Fruit fly (Drosophila melanogaster) whole organism, pupa: Measurements from ENCODE around the gene ssp2.

Experiments
- CG10348 ChIP-seq: fragments of 200-800 bp; sonication (Bioruptor generic); IDR thresholded peaks from 2 replicates; pipeline ENCODE4 v1.3.6; 2022; ENCODE audit warnings: missing biosample characterization, missing genetic modification characterization
- CG12605 ChIP-seq: fragments of 200-800 bp; sonication (Bioruptor generic); IDR thresholded peaks from 2 replicates; pipeline ENCODE4 v1.3.6; 2022; ENCODE audit warnings: missing biosample characterization, missing genetic modification characterization
- CG13204 ChIP-seq: fragments of 200-800 bp; sonication (Bioruptor generic); optimal IDR thresholded peaks from 2 replicates; lab custom pipeline; 2018; ENCODE audit warnings: missing biosample characterization, mild to moderate bottlenecking, missing genetic modification characterization, moderate library complexity
- CG14655 ChIP-seq: fragments of 200-800 bp; sonication (Bioruptor generic); optimal IDR thresholded peaks from 3 replicates; lab custom pipeline; 2017; ENCODE audit warnings: mild to moderate bottlenecking, missing biosample characterization, missing genetic modification reagents, missing genetic modification characterization
- CG15710 ChIP-seq: fragments of 200-800 bp; sonication (Bioruptor generic); optimal IDR thresholded peaks from 2 replicates; lab custom pipeline; 2018; ENCODE audit warnings: missing biosample characterization, mild to moderate bottlenecking, missing genetic modification characterization, moderate library complexity
- CG17806 ChIP-seq: fragments of 200-800 bp; sonication (Bioruptor generic); optimal IDR thresholded peaks from 2 replicates; lab custom pipeline; 2018; ENCODE audit warnings: missing biosample characterization, mild to moderate bottlenecking, missing genetic modification characterization, moderate library complexity
- CG32121 ChIP-seq: fragments of 200-800 bp; sonication (Bioruptor generic); IDR thresholded peaks from 2 replicates; pipeline ENCODE4 v1.3.6; 2022; ENCODE audit warnings: missing biosample characterization, missing genetic modification characterization
- CG34367 ChIP-seq: fragments of 200-800 bp; sonication (Bioruptor generic); optimal IDR thresholded peaks from 2 replicates; lab custom pipeline; 2018; ENCODE audit warnings: missing biosample characterization, mild to moderate bottlenecking, missing genetic modification characterization
- CG4496 ChIP-seq: fragments of 200-800 bp; sonication (Bioruptor generic); IDR thresholded peaks from 3 replicates; pipeline ENCODE4 v1.3.6; 2022; ENCODE audit warnings: missing biosample characterization, missing genetic modification characterization
- CG8159 ChIP-seq: fragments of 200-800 bp; sonication (Bioruptor generic); optimal IDR thresholded peaks from 3 replicates; lab custom pipeline; 2018; ENCODE audit warnings: missing biosample characterization, mild to moderate bottlenecking, missing genetic modification characterization, moderate library complexity
- CG8301 ChIP-seq: fragments of 200-800 bp; sonication (Bioruptor generic); optimal IDR thresholded peaks from 2 replicates; lab custom pipeline; 2018; ENCODE audit warnings: missing biosample characterization, mild to moderate bottlenecking, missing genetic modification characterization
- CG9948 ChIP-seq: fragments of 200-800 bp; sonication (Bioruptor generic); optimal IDR thresholded peaks from 2 replicates; lab custom pipeline; 2018; ENCODE audit warnings: missing biosample characterization, mild to moderate bottlenecking, missing genetic modification characterization, moderate library complexity
- D1 ChIP-seq: fragments of 200-800 bp; sonication (Bioruptor generic); optimal IDR thresholded peaks from 2 replicates; lab custom pipeline; 2018; ENCODE audit warnings: missing biosample characterization, mild to moderate bottlenecking, missing genetic modification characterization, moderate library complexity
- EcR ChIP-seq: fragments of 200-800 bp; sonication (Bioruptor generic); optimal IDR thresholded peaks from 3 replicates; lab custom pipeline; 2019; ENCODE audit warnings: missing biosample characterization, missing genetic modification characterization, mild to moderate bottlenecking, moderate library complexity, missing genetic modification reagents
- Ets98B ChIP-seq: fragments of 200-800 bp; sonication (Bioruptor generic); IDR thresholded peaks from 2 replicates; pipeline ENCODE4 v1.3.6; 2022; ENCODE audit warnings: missing biosample characterization, missing genetic modification characterization
- Pif1A ChIP-seq: fragments of 200-800 bp; sonication (Bioruptor generic); optimal IDR thresholded peaks from 3 replicates; lab custom pipeline; 2016; ENCODE audit warnings: missing biosample characterization, missing genetic modification characterization
- Pif1B ChIP-seq: fragments of 200-800 bp; sonication (Bioruptor generic); optimal IDR thresholded peaks from 3 replicates; lab custom pipeline; 2016; ENCODE audit warnings: missing biosample characterization, missing genetic modification characterization
- Snoo ChIP-seq: fragments of 200-800 bp; sonication (Bioruptor generic); optimal IDR thresholded peaks from 3 replicates; lab custom pipeline; 2017; ENCODE audit warnings: missing biosample characterization, mild to moderate bottlenecking, missing genetic modification characterization, inconsistent platforms
- fd96Ca ChIP-seq: fragments of 200-800 bp; sonication (Bioruptor generic); IDR thresholded peaks from 3 replicates; pipeline ENCODE4 v1.3.6; 2022; ENCODE audit warnings: missing biosample characterization, missing genetic modification characterization
- gl ChIP-seq: fragments of 200-800 bp; sonication (Bioruptor generic); optimal IDR thresholded peaks from 2 replicates; lab custom pipeline; 2018; ENCODE audit warnings: missing biosample characterization, mild to moderate bottlenecking, missing genetic modification characterization
- rn ChIP-seq: fragments of 200-800 bp; sonication (Bioruptor generic); IDR thresholded peaks from 2 replicates; pipeline ENCODE4 v1.3.6; 2022; ENCODE audit warnings: missing biosample characterization, missing genetic modification characterization

ssp2 gene

DNA sequence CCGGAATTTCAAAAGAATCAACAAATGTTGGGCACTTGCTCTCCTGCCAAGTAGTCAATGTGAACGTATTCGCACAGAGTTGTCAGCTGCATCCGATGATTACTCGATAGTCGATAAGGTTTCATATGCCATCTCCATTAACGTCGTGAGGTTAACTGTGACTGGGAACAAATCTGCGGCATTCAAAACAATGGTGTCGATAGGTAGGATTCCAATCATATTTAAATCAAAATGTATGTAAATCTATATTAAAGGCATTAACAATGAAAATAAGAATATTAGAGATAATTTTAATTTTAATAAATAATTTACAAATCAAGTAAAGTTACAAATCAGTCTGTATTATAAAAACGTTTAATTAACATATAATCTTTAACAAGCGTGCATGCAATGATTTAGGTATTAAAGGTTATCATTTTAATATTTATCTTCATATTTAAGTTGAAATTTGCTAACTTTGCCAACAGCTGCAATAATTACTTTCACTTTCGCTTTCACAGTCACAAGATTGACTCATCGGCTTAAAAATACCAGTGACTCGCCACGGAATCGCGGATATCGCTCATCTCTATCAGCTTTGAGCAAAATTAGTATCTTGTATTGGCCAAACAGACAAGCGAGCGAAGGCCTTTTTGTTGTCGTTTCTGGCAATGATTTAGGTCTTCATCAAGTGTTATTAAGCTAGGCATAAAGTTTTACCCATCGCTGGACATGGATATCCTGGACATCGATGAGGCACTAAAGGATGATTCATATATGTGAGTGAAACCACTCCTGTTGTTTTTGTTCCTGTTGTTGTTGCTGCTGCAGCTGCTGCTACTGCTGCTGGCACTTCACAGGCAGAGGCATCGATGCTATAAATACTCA is at the start of gene ssp2, which contains the start of the genes Meics and Nxf3:
Gene ssp2, plus strand, starts transcription at position 569 of the 867 bp plus-strand sequence.
Gene Meics, minus strand, starts transcription at position 68 of the 867 bp plus-strand sequence.
Gene Nxf3, plus strand, starts transcription at position 569 of the 867 bp plus-strand sequence.
- TF ChIP-seq CG4496 (GFP tag; lab: Robert Waterston, UW) (peak; percentile 30; the same call in 1 of the 3 replicates), D1 (no peak)

DNA sequence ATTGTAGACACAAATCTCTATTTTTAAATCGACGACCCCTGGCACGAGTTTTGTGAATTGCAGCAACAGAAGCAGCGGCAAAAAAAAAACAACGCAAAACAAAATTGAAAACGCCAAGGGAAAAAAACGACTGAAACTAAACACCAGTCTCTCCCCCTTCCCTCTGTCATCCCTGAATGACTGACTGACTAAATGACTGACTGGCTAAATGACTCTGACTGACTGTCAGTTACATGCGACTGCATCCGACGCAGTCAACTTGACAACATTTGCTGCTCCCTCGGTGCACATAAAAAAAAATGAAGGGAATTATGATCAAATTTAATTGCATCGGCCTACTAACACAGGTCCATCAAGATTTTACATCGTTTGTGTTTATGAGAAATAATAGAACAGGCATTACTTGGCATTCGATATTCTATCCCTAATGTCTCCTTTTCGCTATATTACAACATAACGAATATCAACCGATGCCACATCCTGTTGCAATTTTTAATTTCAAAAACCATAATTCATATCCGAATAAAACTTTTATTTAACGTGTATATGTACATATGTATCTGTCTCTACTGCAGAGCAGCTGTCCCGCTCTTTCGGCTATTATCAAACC is 47.3 kb upstream of the ssp2 start:
- TF ChIP-seq CG4496 (GFP tag; lab: Robert Waterston, UW) (peak; percentile 63; the same call in 2 of the 3 replicates), rn (GFP tag; lab: Robert Waterston, UW) (peak; percentile 20; the same call in 1 of the 2 replicates), CG14655 (GFP tag; lab: Kevin White, UChicago) (peak; percentile 77), EcR (GFP tag; lab: Kevin White, UChicago) (no peak), CG12605 (GFP tag; lab: Robert Waterston, UW) (no peak), Snoo (no peak), CG8159 (tag; lab: Kevin White, UChicago) (peak; percentile 74), CG15710 (tag; lab: Kevin White, UChicago) (peak; percentile 78), gl (peak; percentile 14), fd96Ca (GFP tag; lab: Robert Waterston, UW) (peak; percentile 79), CG9948 (tag; lab: Kevin White, UChicago) (peak; percentile 79), CG34367 (tag; lab: Kevin White, UChicago) (peak; percentile 62), CG32121 (peak; percentile 57), Ets98B (GFP tag; lab: Robert Waterston, UW) (no peak), D1 (peak; percentile 17), CG10348 (GFP tag; lab: Robert Waterston, UW) (no peak), Pif1B (peak; percentile 55), Pif1A (GFP tag; lab: Kevin White, UChicago) (peak; percentile 73), CG13204 (GFP tag; lab: Kevin White, UChicago) (no peak), CG17806 (tag; lab: Kevin White, UChicago) (peak; percentile 75), CG8301 (tag; lab: Kevin White, UChicago) (peak; percentile 72)

DNA sequence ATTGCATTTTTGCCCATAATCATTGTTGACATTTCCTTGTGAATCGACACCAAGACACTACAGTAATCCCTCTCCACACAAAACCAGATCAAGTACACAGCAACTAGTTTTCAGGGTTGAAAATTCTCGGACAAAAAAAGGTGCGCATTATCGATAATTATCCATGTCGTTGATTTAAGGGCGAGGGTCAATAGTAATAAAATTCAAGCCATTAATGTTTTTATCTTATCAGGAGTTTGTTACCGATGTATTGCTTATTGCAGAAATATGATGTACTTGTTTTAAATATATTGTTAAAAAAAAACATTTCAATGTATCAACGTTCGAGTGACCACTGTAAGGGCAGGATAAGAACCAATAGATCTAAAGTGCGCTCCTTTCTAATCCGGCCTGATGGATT is 46.2 kb upstream of the ssp2 start:
- peak; percentile 43 for TF ChIP-seq CG8159 (tag; lab: Kevin White, UChicago)
- TF ChIP-seq CG14655 (GFP tag; lab: Kevin White, UChicago): peak; percentile 42
- TF ChIP-seq CG34367 (tag; lab: Kevin White, UChicago): peak; percentile 28
- TF ChIP-seq CG13204 (GFP tag; lab: Kevin White, UChicago): no peak
- TF ChIP-seq CG9948 (tag; lab: Kevin White, UChicago): peak; percentile 25
- peak; percentile 40 for TF ChIP-seq Pif1A (GFP tag; lab: Kevin White, UChicago)
- no peak for TF ChIP-seq Ets98B (GFP tag; lab: Robert Waterston, UW)
- TF ChIP-seq D1: peak; percentile 29
- peak; percentile 46 for TF ChIP-seq CG15710 (tag; lab: Kevin White, UChicago)
- no peak for TF ChIP-seq CG32121
- TF ChIP-seq CG8301 (tag; lab: Kevin White, UChicago): peak; percentile 16
- peak; percentile 25 for TF ChIP-seq CG17806 (tag; lab: Kevin White, UChicago)

DNA sequence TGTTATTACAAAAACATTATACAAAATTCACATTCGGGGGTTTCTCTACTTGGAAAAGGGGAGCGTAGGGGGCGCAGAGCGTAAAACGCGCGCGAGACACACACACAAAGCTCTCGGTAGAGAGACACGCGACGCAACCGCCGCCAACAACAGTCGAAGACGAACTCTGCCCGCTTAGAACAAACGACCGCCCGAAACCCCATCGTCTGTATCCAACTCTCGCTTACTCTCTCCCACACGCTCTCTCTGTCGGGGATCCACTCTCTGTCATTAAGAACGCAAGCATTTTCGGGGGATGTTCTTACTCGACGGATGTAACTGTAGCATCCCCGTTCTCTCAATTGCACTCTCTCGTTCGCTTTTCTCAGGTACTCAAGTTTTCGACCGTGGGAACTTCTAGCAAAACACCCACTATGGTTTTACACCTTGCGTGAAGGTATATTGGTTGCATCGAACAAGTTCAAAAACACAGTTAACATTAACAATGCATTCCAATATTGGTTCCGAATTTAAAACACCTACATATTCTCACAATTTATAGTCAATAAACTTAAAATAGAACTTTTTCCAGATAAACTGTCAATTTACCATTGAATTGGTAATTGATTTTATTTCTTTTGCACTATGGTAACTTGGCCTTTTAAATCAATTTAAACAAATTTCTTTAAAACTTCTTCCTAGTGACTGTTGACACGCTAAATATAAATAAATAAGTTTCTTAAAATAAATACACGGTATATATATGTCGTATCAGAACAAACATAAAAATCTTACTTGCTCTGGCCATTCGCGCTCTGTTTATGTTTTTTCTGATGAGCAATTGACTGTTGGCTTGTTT is 45.0 kb upstream of the ssp2 start:
- TF ChIP-seq CG12605 (GFP tag; lab: Robert Waterston, UW) (peak; percentile 34; the same call in 1 of the 2 replicates), Ets98B (GFP tag; lab: Robert Waterston, UW) (peak; percentile 40; the same call in 1 of the 2 replicates), CG14655 (GFP tag; lab: Kevin White, UChicago) (peak; percentile 87), CG17806 (tag; lab: Kevin White, UChicago) (peak; percentile 58), CG13204 (GFP tag; lab: Kevin White, UChicago) (no peak), Pif1B (peak; percentile 65), gl (no peak), D1 (peak; percentile 18), fd96Ca (GFP tag; lab: Robert Waterston, UW) (peak; percentile 62; the same call in 1 of the 3 replicates), CG10348 (GFP tag; lab: Robert Waterston, UW) (no peak), CG34367 (tag; lab: Kevin White, UChicago) (peak; percentile 46), CG32121 (peak; percentile 32; the same call in 1 of the 2 replicates), CG8301 (tag; lab: Kevin White, UChicago) (peak; percentile 78), CG15710 (tag; lab: Kevin White, UChicago) (peak; percentile 58), CG9948 (tag; lab: Kevin White, UChicago) (peak; percentile 70), Snoo (peak; percentile 39), CG4496 (GFP tag; lab: Robert Waterston, UW) (peak; percentile 53; the same call in 1 of the 3 replicates), Pif1A (GFP tag; lab: Kevin White, UChicago) (peak; percentile 68), EcR (GFP tag; lab: Kevin White, UChicago) (no peak), rn (GFP tag; lab: Robert Waterston, UW) (no peak), CG8159 (tag; lab: Kevin White, UChicago) (peak; percentile 76)
